Fruit fly (Drosophila melanogaster): ENCODE measurements around the gene Pburs.

Gene Pburs

DNA sequence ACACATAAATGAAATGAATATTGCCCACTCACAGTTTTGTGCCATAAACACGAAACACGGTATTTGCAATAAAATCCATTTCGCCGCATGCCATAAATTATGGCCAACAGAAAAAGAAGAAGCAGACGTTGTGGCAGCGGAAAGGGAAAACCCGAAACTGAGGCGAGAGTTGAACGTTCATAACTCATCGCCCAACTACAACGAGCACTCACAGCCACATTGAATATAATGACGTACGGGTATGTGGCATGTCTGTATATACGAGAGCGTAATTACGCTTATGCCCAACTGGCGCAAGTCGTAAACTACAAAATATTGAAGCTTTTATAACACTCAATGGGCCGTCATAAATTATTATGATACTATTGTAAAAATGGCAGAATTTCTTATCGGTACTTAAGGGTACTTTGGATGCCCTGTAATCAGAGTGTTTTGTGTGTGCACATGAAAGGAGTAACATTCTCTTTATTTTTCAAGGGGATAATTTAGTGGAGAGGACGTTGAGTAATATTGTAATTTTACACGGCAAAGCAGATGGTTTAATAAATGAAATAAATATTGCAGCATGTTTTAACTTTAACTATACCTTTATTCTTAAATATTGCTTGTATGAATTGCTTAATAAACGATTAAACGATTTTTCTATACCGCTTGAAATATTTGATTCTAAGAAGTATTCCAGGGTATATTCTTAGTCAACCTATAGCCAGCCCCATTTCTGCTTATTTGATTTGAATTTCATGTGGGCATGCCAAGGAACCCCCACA is 22.6 kb downstream of the Pburs start (continued):
- TF ChIP-seq btn (GFP tag; optimal IDR thresholded peaks at IDR 0.05) (no peak), CG9437 (GFP tag; optimal IDR thresholded peaks at IDR 0.05) (no peak), Mes4 (GFP tag; optimal IDR thresholded peaks at IDR 0.05) (no peak), ab (GFP tag; optimal IDR thresholded peaks at IDR 0.05) (peak; percentile 16), CG8290 (GFP tag; optimal IDR thresholded peaks at IDR 0.05) (no peak), CG8290 (tag; optimal IDR thresholded peaks at IDR 0.05) (peak in 1 of 2 experiments; percentile 20), CG31441 (GFP tag; IDR thresholded peaks at IDR 0.05) (peak; percentile 75), CG13123 (GFP tag; optimal IDR thresholded peaks at IDR 0.05) (no peak), CG9797 (GFP tag; optimal IDR thresholded peaks at IDR 0.05) (no peak), CG18599 (GFP tag; optimal IDR thresholded peaks at IDR 0.05) (peak; percentile 10), onecut (GFP tag; IDR thresholded peaks at IDR 0.05) (0 out of 2 replicates have a peak, but pooled peaks have one; percentile 3), vvl (GFP tag; IDR thresholded peaks at IDR 0.05) (no peak), jing (GFP tag; optimal IDR thresholded peaks at IDR 0.05) (no peak), peb (GFP tag; IDR thresholded peaks at IDR 0.05) (no peak), luna (GFP tag; optimal IDR thresholded peaks at IDR 0.05) (no peak), shn (GFP tag; optimal IDR thresholded peaks at IDR 0.05) (no peak), CG5245 (GFP tag; optimal IDR thresholded peaks at IDR 0.05) (no peak), dmrt99B (tag; optimal IDR thresholded peaks at IDR 0.05) (peak; percentile 45), CG31365 (tag; optimal IDR thresholded peaks at IDR 0.05) (no peak), pum (GFP tag; optimal IDR thresholded peaks at IDR 0.05) (no peak), Tbp (GFP tag; optimal IDR thresholded peaks at IDR 0.05) (no peak), Bdp1 (GFP tag; optimal IDR thresholded peaks at IDR 0.05) (no peak), schlank (tag; optimal IDR thresholded peaks at IDR 0.05) (no peak), CG11398 (GFP tag; optimal IDR thresholded peaks at IDR 0.05) (no peak), CG12299 (tag; optimal IDR thresholded peaks at IDR 0.05) (no peak), CG30020 (tag; optimal IDR thresholded peaks at IDR 0.05) (no peak), corto (GFP tag; optimal IDR thresholded peaks at IDR 0.05) (no peak), CG30431 (GFP tag; optimal IDR thresholded peaks at IDR 0.05) (no peak), CG7556 (GFP tag; optimal IDR thresholded peaks at IDR 0.05) (peak; percentile 13), h (optimal IDR thresholded peaks at IDR 0.05) (no peak), CG12155 (GFP tag; optimal IDR thresholded peaks at IDR 0.05) (no peak), cg (GFP tag; optimal IDR thresholded peaks at IDR 0.05) (no peak), sr (GFP tag; IDR thresholded peaks at IDR 0.05) (no peak), Bteb2 (GFP tag; optimal IDR thresholded peaks at IDR 0.05) (no peak), Max (GFP tag; optimal IDR thresholded peaks at IDR 0.05) (no peak), CG17802 (tag; optimal IDR thresholded peaks at IDR 0.05) (no peak), CG2129 (GFP tag; IDR thresholded peaks at IDR 0.05; ENCODE audit: partially characterized antibody) (no peak), CG17186 (GFP tag; optimal IDR thresholded peaks at IDR 0.05) (no peak), CG3065 (GFP tag; optimal IDR thresholded peaks at IDR 0.05) (no peak), Usf (GFP tag; optimal IDR thresholded peaks at IDR 0.05) (no peak), Hmx (GFP tag; optimal IDR thresholded peaks at IDR 0.05) (peak; percentile 12), mirr (GFP tag; optimal IDR thresholded peaks at IDR 0.05) (peak; percentile 69), sob (GFP tag; IDR thresholded peaks at IDR 0.05) (0 out of 2 replicates have a peak, but pooled peaks have one; percentile 30), CG30403 (GFP tag; optimal IDR thresholded peaks at IDR 0.05) (no peak), knrl (GFP tag; IDR thresholded peaks at IDR 0.05; ENCODE audit: partially characterized antibody) (no peak), CG32532 (GFP tag; IDR thresholded peaks at IDR 0.05) (no peak), CG16815 (GFP tag; optimal IDR thresholded peaks at IDR 0.05) (peak; percentile 1), CG10462 (GFP tag; optimal IDR thresholded peaks at IDR 0.05) (no peak), CG17385 (GFP tag; optimal IDR thresholded peaks at IDR 0.05) (peak; percentile 70), hth (optimal IDR thresholded peaks at IDR 0.05) (no peak), phol (tag; optimal IDR thresholded peaks at IDR 0.05) (peak; percentile 19)
